Worm (Caenorhabditis elegans) whole organism, late embryonic: Measurements from ENCODE around the gene pals-24.
"Not testable (repeated sequence)": the region's sequence is repeated elsewhere in the genome, so short reads cannot be mapped to it uniquely, and the experiment has no call there.

ENCODE experiments used
- ceh-24 ChIP-seq: sonication (generic microtip); optimal IDR thresholded peaks from 2 replicates; lab custom pipeline; 2016; ENCODE audit warnings: mild to moderate bottlenecking, missing genetic modification characterization, missing compliant biosample characterization
- ceh-30 ChIP-seq: fragments of 150-350 bp; optimal IDR thresholded peaks from 2 replicates; lab custom pipeline; 2014; ENCODE audit warnings: missing biosample characterization, missing genetic modification characterization
- ceh-9 ChIP-seq: sonication (generic microtip); optimal IDR thresholded peaks from 2 replicates; lab custom pipeline; 2016; ENCODE audit warnings: mild to moderate bottlenecking, missing genetic modification characterization, inconsistent platforms, missing compliant biosample characterization
- fkh-10 ChIP-seq: fragments of 150-350 bp; optimal IDR thresholded peaks from 2 replicates; lab custom pipeline; 2014; ENCODE audit warnings: missing biosample characterization, missing genetic modification reagents, missing genetic modification characterization
- hlh-30 ChIP-seq: sonication (generic microtip); optimal IDR thresholded peaks from 2 replicates; lab custom pipeline; 2017; ENCODE audit warnings: antibody characterized with exemption, missing genetic modification characterization, missing compliant biosample characterization; ENCODE audit not compliant: insufficient read depth
- lin-11 ChIP-seq: fragments of 200-800 bp; sonication (Bioruptor generic); optimal IDR thresholded peaks from 2 replicates; lab custom pipeline; 2018; ENCODE audit warnings: mild to moderate bottlenecking, missing genetic modification characterization, missing compliant biosample characterization
- pag-3 ChIP-seq: sonication (generic microtip); optimal IDR thresholded peaks from 2 replicates; lab custom pipeline; 2016; ENCODE audit warnings: missing compliant biosample characterization, missing genetic modification characterization, borderline replicate concordance
- pha-4 ChIP-seq: fragments of 150-350 bp; optimal IDR thresholded peaks from 2 replicates; lab custom pipeline; 2018; ENCODE audit warnings: missing biosample characterization, missing genetic modification reagents, missing genetic modification characterization
- ref-2 ChIP-seq: sonication (generic microtip); optimal IDR thresholded peaks from 2 replicates; lab custom pipeline; 2016; ENCODE audit warnings: missing genetic modification characterization, missing compliant biosample characterization
- sox-2 ChIP-seq: fragments of 200-800 bp; sonication (Bioruptor generic); IDR thresholded peaks from 2 replicates; pipeline ENCODE4 v1.3.6; 2022; ENCODE audit warnings: missing genetic modification reagents, missing genetic modification characterization, missing compliant biosample characterization
- sox-4 ChIP-seq: sonication (generic microtip); optimal IDR thresholded peaks from 2 replicates; lab custom pipeline; 2017; ENCODE audit warnings: mild to moderate bottlenecking, missing genetic modification characterization, inconsistent platforms, missing compliant biosample characterization

DNA sequence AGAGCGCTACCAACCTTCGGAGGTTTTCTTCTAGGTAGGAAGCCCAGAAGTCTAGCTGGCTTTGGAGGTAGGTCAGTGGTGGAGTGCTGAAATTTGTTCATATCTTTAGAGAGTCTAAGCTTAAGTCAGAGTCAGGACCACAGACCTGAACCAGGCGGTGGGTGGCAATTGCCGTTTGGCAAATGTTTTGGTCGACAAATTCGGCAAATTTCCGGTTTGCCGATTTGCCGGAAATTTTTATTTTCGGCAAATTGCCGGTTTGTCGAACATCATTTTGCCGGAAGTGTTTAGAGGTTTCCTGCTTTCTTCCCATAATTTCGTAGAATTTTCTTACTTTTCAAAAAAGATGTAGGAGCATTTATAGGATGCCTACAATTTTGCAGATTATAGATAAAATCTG is 21.4 kb upstream of the pals-24 start, which contains the start of gene C29F9.9:
- TF ChIP-seq fkh-10 (GFP tag; lab: Kevin White, UChicago); pag-3; ceh-9 (tag; lab: Kevin White, UChicago); sox-4; ceh-30; ceh-24 (tag; lab: Kevin White, UChicago); ref-2 (tag; lab: Kevin White, UChicago); sox-2 (GFP tag; lab: Robert Waterston, UW); pha-4 (tag; lab: Kevin White, UChicago); lin-11 (tag; lab: Kevin White, UChicago); hlh-30 (tag; lab: Kevin White, UChicago): not testable (repeated sequence)
